Fruit fly (Drosophila melanogaster): ENCODE results near the gene CG14406.

DNA sequence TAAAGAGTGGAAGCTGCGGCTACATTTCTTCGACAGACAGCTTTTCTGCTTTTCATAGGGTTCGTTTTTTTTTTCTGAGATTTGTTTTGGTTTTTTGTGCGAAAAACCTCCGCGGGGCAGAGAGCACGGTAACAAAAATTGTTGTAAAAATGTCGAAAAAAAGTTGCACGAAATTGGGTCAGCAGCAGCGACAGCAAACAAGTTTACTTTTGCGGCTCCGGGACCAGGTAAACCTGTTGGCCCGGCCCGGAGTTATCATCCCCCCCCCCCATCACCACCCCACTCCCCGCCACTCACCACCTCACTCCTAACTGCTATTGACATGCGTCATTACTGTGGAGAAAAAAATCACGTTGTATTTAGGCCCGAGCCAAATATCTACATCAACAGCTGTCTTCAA, 42.2 kb downstream of the CG14406 start:
- TF ChIP-seq Jra (GFP tag; optimal IDR thresholded peaks at IDR 0.05) (no peak), Dfd (GFP tag; optimal IDR thresholded peaks at IDR 0.05) (no peak), psq (GFP tag; optimal IDR thresholded peaks at IDR 0.05) (no peak), br (GFP tag; optimal IDR thresholded peaks at IDR 0.05) (no peak), h (GFP tag; optimal IDR thresholded peaks at IDR 0.05) (no peak), fru (GFP tag; optimal IDR thresholded peaks at IDR 0.05) (no peak), Myc (optimal IDR thresholded peaks at IDR 0.05) (no peak)

Measured in whole organism, wandering third instar larva.